Worm (Caenorhabditis elegans) whole organism, young adult: ENCODE measurements around the gene F38B6.3.

Source experiments
- C17E4.6 ChIP-seq: fragments of 200-800 bp; sonication (Bioruptor generic); IDR thresholded peaks from 2 replicates; pipeline ENCODE4 v1.3.6; 2022; ENCODE audit warnings: missing genetic modification reagents, missing genetic modification characterization, missing compliant biosample characterization
- F55B11.4 ChIP-seq: sonication (generic microtip); optimal IDR thresholded peaks from 2 replicates; lab custom pipeline; 2016; ENCODE audit warnings: missing compliant biosample characterization, missing genetic modification characterization, borderline replicate concordance; ENCODE audit not compliant: insufficient read depth
- aptf-3 ChIP-seq: fragments of 200-800 bp; sonication (Bioruptor generic); IDR thresholded peaks from 2 replicates; pipeline ENCODE4 v1.3.6; 2022; ENCODE audit warnings: missing genetic modification characterization, missing compliant biosample characterization
- ceh-27 ChIP-seq: fragments of 200-800 bp; sonication (Bioruptor generic); optimal IDR thresholded peaks from 2 replicates; lab custom pipeline; 2018; ENCODE audit warnings: mild to moderate bottlenecking, missing genetic modification characterization, moderate library complexity, missing compliant biosample characterization
- dox-1 ChIP-seq: fragments of 200-800 bp; sonication (Bioruptor generic); IDR thresholded peaks from 2 replicates; pipeline ENCODE4 v1.3.6; 2022; ENCODE audit warnings: missing genetic modification reagents, missing genetic modification characterization, missing compliant biosample characterization
- egrh-3 ChIP-seq: fragments of 200-800 bp; sonication (Bioruptor generic); IDR thresholded peaks from 2 replicates; pipeline ENCODE4 v1.3.6; 2022; ENCODE audit warnings: missing genetic modification reagents, missing genetic modification characterization, missing compliant biosample characterization
- hmg-20 ChIP-seq: fragments of 200-800 bp; sonication (Bioruptor generic); IDR thresholded peaks from 2 replicates; pipeline ENCODE4 v1.3.6; 2022; ENCODE audit warnings: missing genetic modification reagents, missing genetic modification characterization, missing compliant biosample characterization
- sea-2 ChIP-seq: fragments of 200-800 bp; sonication (Bioruptor generic); IDR thresholded peaks from 2 replicates; pipeline ENCODE4 v1.3.6; 2022; ENCODE audit warnings: missing genetic modification characterization, missing compliant biosample characterization
- somi-1 ChIP-seq: fragments of 200-800 bp; sonication (Bioruptor generic); optimal IDR thresholded peaks from 2 replicates; lab custom pipeline; 2018; ENCODE audit warnings: mild to moderate bottlenecking, missing genetic modification characterization, missing compliant biosample characterization
- zim-3 ChIP-seq: sonication (generic microtip); optimal IDR thresholded peaks from 2 replicates; lab custom pipeline; 2017; ENCODE audit warnings: mild to moderate bottlenecking, missing genetic modification characterization, moderate library complexity, missing compliant biosample characterization

ce11 chrX:6693331-6693730 is at the start of gene F38B6.3:
- TF ChIP-seq F55B11.4 (tag; lab: Kevin White, UChicago) (no peak), ceh-27 (GFP tag; lab: Kevin White, UChicago) (no peak), zim-3 (tag; lab: Kevin White, UChicago) (no peak), egrh-3 (GFP tag; lab: Robert Waterston, UW) (no peak), hmg-20 (GFP tag; lab: Robert Waterston, UW) (no peak), somi-1 (no peak), sea-2 (GFP tag; lab: Robert Waterston, UW) (no peak), C17E4.6 (no peak), aptf-3 (no peak), dox-1 (GFP tag; lab: Robert Waterston, UW) (no peak)
